Fruit fly (Drosophila melanogaster) whole organism, embryonic: Measurements from ENCODE around the gene twf.

Experiments
- B-H1 ChIP-seq: fragments of 200-800 bp; sonication (Bioruptor generic); IDR thresholded peaks from 3 replicates; pipeline ENCODE4 v1.3.6; 2022; ENCODE audit warnings: missing biosample characterization, missing genetic modification characterization
- CG17359 ChIP-seq: fragments of 200-800 bp; sonication (Bioruptor generic); optimal IDR thresholded peaks from 3 replicates; lab custom pipeline; 2018; ENCODE audit warnings: missing biosample characterization, mild to moderate bottlenecking, missing genetic modification characterization, moderate library complexity
- CG17385 ChIP-seq: fragments of 200-800 bp; sonication (Bioruptor generic); optimal IDR thresholded peaks from 3 replicates; lab custom pipeline; 2018; ENCODE audit warnings: missing biosample characterization, mild to moderate bottlenecking, missing genetic modification characterization
- CG18011 ChIP-seq: fragments of 200-800 bp; sonication (Bioruptor generic); optimal IDR thresholded peaks from 2 replicates; lab custom pipeline; 2017; ENCODE audit warnings: missing biosample characterization, missing genetic modification characterization, mild to moderate bottlenecking, moderate library complexity, missing genotype
- CG2116 ChIP-seq: fragments of 200-800 bp; sonication (Bioruptor generic); optimal IDR thresholded peaks from 3 replicates; lab custom pipeline; 2018; ENCODE audit warnings: missing biosample characterization, mild to moderate bottlenecking, missing genetic modification characterization
- CG2199 ChIP-seq: fragments of 200-800 bp; sonication (Bioruptor generic); IDR thresholded peaks from 3 replicates; pipeline ENCODE4 v1.3.6; 2022; ENCODE audit warnings: missing biosample characterization, missing genetic modification characterization
- CG2678 ChIP-seq: fragments of 200-800 bp; sonication (Bioruptor generic); optimal IDR thresholded peaks from 3 replicates; lab custom pipeline; 2019; ENCODE audit warnings: missing biosample characterization, mild to moderate bottlenecking, missing genetic modification characterization, moderate library complexity
- CG31224 ChIP-seq: fragments of 200-800 bp; sonication (Bioruptor generic); IDR thresholded peaks from 2 replicates; pipeline ENCODE4 v1.3.6; 2022; ENCODE audit warnings: missing biosample characterization, missing genetic modification characterization
- CG4424 ChIP-seq: fragments of 200-800 bp; sonication (Bioruptor generic); optimal IDR thresholded peaks from 3 replicates; lab custom pipeline; 2016; ENCODE audit warnings: missing biosample characterization, missing genetic modification characterization
- CG5180 ChIP-seq: fragments of 200-800 bp; sonication (Bioruptor generic); optimal IDR thresholded peaks from 3 replicates; lab custom pipeline; 2017; ENCODE audit warnings: missing biosample characterization, missing genetic modification characterization, mild to moderate bottlenecking, moderate library complexity, missing genetic modification reagents
- CG6175 ChIP-seq: fragments of 200-800 bp; sonication (Bioruptor generic); IDR thresholded peaks from 3 replicates; pipeline ENCODE4 v1.3.6; 2022; ENCODE audit warnings: missing biosample characterization, missing genetic modification characterization
- CG6272 ChIP-seq: fragments of 200-800 bp; sonication (Bioruptor generic); IDR thresholded peaks from 2 replicates; pipeline ENCODE4 v1.3.6; 2022; ENCODE audit warnings: missing biosample characterization, missing genetic modification characterization
- CG8089 ChIP-seq: fragments of 200-800 bp; sonication (Bioruptor generic); optimal IDR thresholded peaks from 3 replicates; lab custom pipeline; 2016; ENCODE audit warnings: missing biosample characterization, missing genetic modification characterization
- Camta ChIP-seq: fragments of 200-800 bp; sonication (Bioruptor generic); optimal IDR thresholded peaks from 2 replicates; lab custom pipeline; 2016; ENCODE audit warnings: missing biosample characterization, missing genetic modification characterization
- Dek ChIP-seq: fragments of 200-800 bp; sonication (Bioruptor generic); optimal IDR thresholded peaks from 3 replicates; lab custom pipeline; 2019; ENCODE audit warnings: missing biosample characterization, mild to moderate bottlenecking, missing genetic modification characterization, moderate library complexity
- Dll ChIP-seq: fragments of 200-800 bp; sonication (Bioruptor generic); IDR thresholded peaks from 4 replicates; pipeline ENCODE4 v1.3.6; 2022; ENCODE audit warnings: missing biosample characterization, missing genetic modification characterization; ENCODE audit not compliant: partially characterized antibody
- Dref ChIP-seq: fragments of 200-800 bp; sonication (Bioruptor generic); IDR thresholded peaks from 2 replicates; pipeline ENCODE4 v1.3.6; 2022; ENCODE audit warnings: missing biosample characterization, missing genetic modification characterization
- ERR ChIP-seq: fragments of 200-800 bp; sonication (Bioruptor generic); optimal IDR thresholded peaks from 2 replicates; lab custom pipeline; 2016; ENCODE audit warnings: missing biosample characterization, missing genetic modification characterization
- Ets65A ChIP-seq: fragments of 200-800 bp; sonication (Bioruptor generic); peaks from one replicate; lab custom pipeline; 2016; ENCODE audit warnings: missing biosample characterization, missing genetic modification characterization
- HmgZ ChIP-seq: fragments of 200-800 bp; sonication (Bioruptor generic); optimal IDR thresholded peaks from 2 replicates; lab custom pipeline; 2018; ENCODE audit warnings: missing biosample characterization, mild to moderate bottlenecking, missing genetic modification characterization
- MBD-R2 ChIP-seq: fragments of 200-800 bp; sonication (Bioruptor generic); IDR thresholded peaks from 2 replicates; pipeline ENCODE4 v1.3.6; 2022; ENCODE audit warnings: missing biosample characterization, missing genetic modification characterization
- Mes4 ChIP-seq: fragments of 200-800 bp; sonication (Bioruptor generic); optimal IDR thresholded peaks from 2 replicates; lab custom pipeline; 2016; ENCODE audit warnings: missing biosample characterization, missing genetic modification characterization
- NFAT ChIP-seq: fragments of 200-800 bp; sonication (Bioruptor generic); IDR thresholded peaks from 2 replicates; pipeline ENCODE4 v1.3.6; 2022; ENCODE audit warnings: missing biosample characterization, missing genetic modification characterization
- Ravus ChIP-seq: fragments of 200-800 bp; sonication (Bioruptor generic); IDR thresholded peaks from 2 replicates; pipeline ENCODE4 v1.3.6; 2022; ENCODE audit warnings: missing biosample characterization, missing genetic modification characterization
- Sry-δ ChIP-seq: fragments of 200-800 bp; sonication (Bioruptor generic); optimal IDR thresholded peaks from 2 replicates; lab custom pipeline; 2016; ENCODE audit warnings: missing biosample characterization, missing genetic modification characterization
- Xrp1 ChIP-seq: fragments of 200-800 bp; sonication (Bioruptor generic); IDR thresholded peaks from 2 replicates; pipeline ENCODE4 v1.3.6; 2022; ENCODE audit warnings: missing biosample characterization, missing genetic modification characterization
- ac ChIP-seq: fragments of 200-800 bp; sonication (Bioruptor generic); optimal IDR thresholded peaks from 3 replicates; lab custom pipeline; 2017; ENCODE audit warnings: missing biosample characterization, mild to moderate bottlenecking, missing genetic modification characterization
- ase ChIP-seq: fragments of 200-800 bp; sonication (Bioruptor generic); IDR thresholded peaks from 3 replicates; pipeline ENCODE4 v1.3.6; 2022; ENCODE audit warnings: missing biosample characterization, missing genetic modification characterization
- az2 ChIP-seq: fragments of 200-800 bp; sonication (Bioruptor generic); optimal IDR thresholded peaks from 3 replicates; lab custom pipeline; 2016; ENCODE audit warnings: missing biosample characterization, missing genetic modification characterization
- ci ChIP-seq: fragments of 200-800 bp; sonication (Bioruptor generic); IDR thresholded peaks from 3 replicates; pipeline ENCODE4 v1.3.6; 2022; ENCODE audit warnings: missing biosample characterization, missing genetic modification characterization
- croc ChIP-seq: fragments of 200-800 bp; sonication (Bioruptor generic); conservative IDR thresholded peaks from 3 replicates; pipeline ENCODE4 v1.3.6; 2022; ENCODE audit warnings: missing biosample characterization, missing genetic modification characterization
- en ChIP-seq: fragments of 200-800 bp; sonication (Bioruptor generic); optimal IDR thresholded peaks from 2 replicates; lab custom pipeline; 2016; ENCODE audit warnings: missing biosample characterization, missing genetic modification characterization
- eve ChIP-seq, 2 experiments: fragments of >200 bp; optimal IDR thresholded peaks; 2 replicates each; lab custom pipeline; 2017; ENCODE audit warnings: missing biosample characterization in 2 of 2, missing genetic modification characterization in 2 of 2
- eyg ChIP-seq: fragments of 200-800 bp; sonication (Bioruptor generic); optimal IDR thresholded peaks from 3 replicates; lab custom pipeline; 2016; ENCODE audit warnings: missing biosample characterization, missing genetic modification characterization
- fd96Cb ChIP-seq: fragments of 200-800 bp; sonication (Bioruptor generic); optimal IDR thresholded peaks from 2 replicates; lab custom pipeline; 2018; ENCODE audit warnings: missing biosample characterization, mild to moderate bottlenecking, missing genetic modification characterization, moderate library complexity
- gfzf ChIP-seq: fragments of 200-800 bp; sonication (Bioruptor generic); optimal IDR thresholded peaks from 2 replicates; lab custom pipeline; 2016; ENCODE audit warnings: missing biosample characterization, mild to moderate bottlenecking, missing genetic modification characterization, moderate library complexity
- gt ChIP-seq: fragments of 200-800 bp; sonication (Bioruptor generic); IDR thresholded peaks from 2 replicates; pipeline ENCODE4 v1.3.6; 2022; ENCODE audit warnings: missing biosample characterization, missing genetic modification characterization
- hth ChIP-seq: fragments of >200 bp; optimal IDR thresholded peaks from 2 replicates; lab custom pipeline; 2017; ENCODE audit warnings: inconsistent platforms
- jigr1 ChIP-seq: fragments of 200-800 bp; sonication (Bioruptor generic); IDR thresholded peaks from 3 replicates; pipeline ENCODE4 v1.3.6; 2022; ENCODE audit warnings: missing biosample characterization, missing genetic modification characterization
- lilli ChIP-seq: fragments of 200-800 bp; sonication (Bioruptor generic); optimal IDR thresholded peaks from 3 replicates; lab custom pipeline; 2016; ENCODE audit warnings: missing biosample characterization, missing genetic modification characterization
- lmd ChIP-seq: fragments of 200-800 bp; sonication (Bioruptor generic); IDR thresholded peaks from 2 replicates; pipeline ENCODE4 v1.3.6; 2022; ENCODE audit warnings: missing biosample characterization, missing genetic modification characterization
- lola ChIP-seq, 3 experiments: fragments of >200 bp in 2 of 3; fragments of 200-800 bp in 1 of 3; sonication (Bioruptor generic) in 1 of 3; optimal IDR thresholded peaks; 2 replicates each; lab custom pipeline; 2017 to 2019; ENCODE audit warnings: missing biosample characterization in 3 of 3, missing genetic modification characterization in 3 of 3, mild to moderate bottlenecking in 1 of 3, moderate library complexity in 1 of 3
- oc ChIP-seq: fragments of 200-800 bp; sonication (Bioruptor generic); optimal IDR thresholded peaks from 2 replicates; lab custom pipeline; 2018; ENCODE audit warnings: missing biosample characterization, mild to moderate bottlenecking, missing genetic modification characterization, moderate library complexity
- pfk ChIP-seq: fragments of 200-800 bp; sonication (Bioruptor generic); optimal IDR thresholded peaks from 2 replicates; lab custom pipeline; 2018; ENCODE audit warnings: missing biosample characterization, mild to moderate bottlenecking, missing genetic modification characterization, moderate library complexity
- pho ChIP-seq: fragments of 200-800 bp; sonication (Bioruptor generic); optimal IDR thresholded peaks from 2 replicates; lab custom pipeline; 2016; ENCODE audit warnings: missing biosample characterization, missing genetic modification characterization
- pita ChIP-seq: fragments of 200-800 bp; sonication (Bioruptor generic); optimal IDR thresholded peaks from 2 replicates; lab custom pipeline; 2017; ENCODE audit warnings: missing biosample characterization, mild to moderate bottlenecking, missing genetic modification characterization
- run ChIP-seq: fragments of 200-800 bp; sonication (Bioruptor generic); optimal IDR thresholded peaks from 3 replicates; lab custom pipeline; 2018; ENCODE audit warnings: missing biosample characterization, mild to moderate bottlenecking, missing genetic modification characterization
- seq ChIP-seq: fragments of 200-800 bp; sonication (Bioruptor generic); IDR thresholded peaks from 2 replicates; pipeline ENCODE4 v1.3.6; 2022; ENCODE audit warnings: missing biosample characterization, missing genetic modification characterization
- slou ChIP-seq: fragments of 200-800 bp; sonication (Bioruptor generic); optimal IDR thresholded peaks from 3 replicates; lab custom pipeline; 2016; ENCODE audit warnings: missing biosample characterization, missing genetic modification characterization
- sqz ChIP-seq: fragments of 200-800 bp; sonication (Bioruptor generic); optimal IDR thresholded peaks from 3 replicates; lab custom pipeline; 2018; ENCODE audit warnings: missing biosample characterization, mild to moderate bottlenecking, missing genetic modification characterization
- tup ChIP-seq: fragments of 200-800 bp; sonication (Bioruptor generic); optimal IDR thresholded peaks from 2 replicates; lab custom pipeline; 2016; ENCODE audit warnings: missing biosample characterization, mild to moderate bottlenecking, missing genetic modification characterization, moderate library complexity

The twf gene

dm6 chr3R:14122347-14122812 is at the start of gene twf, which contains the start of gene Abi (continued):
- peak; percentile 47; the same call in 1 of the 2 replicates for TF ChIP-seq CG6272
- TF ChIP-seq az2 = peak; percentile 70
- TF ChIP-seq Ets65A = peak; percentile 80
- TF ChIP-seq ac (GFP tag; lab: Kevin White, UChicago) = no peak
- no peak for TF ChIP-seq CG2678
- TF ChIP-seq croc (GFP tag; lab: Robert Waterston, UW) = no peak; the same call in 2 of the 3 replicates
- no peak for TF ChIP-seq run
- TF ChIP-seq pita = no peak
- peak; percentile 75 for TF ChIP-seq gfzf
- TF ChIP-seq sqz = no peak
- no peak for TF ChIP-seq eve (GFP tag; optimal IDR thresholded peaks at IDR 0.05; lab: Kevin White, UChicago)
- TF ChIP-seq pho = peak; percentile 46
- TF ChIP-seq seq (GFP tag; lab: Robert Waterston, UW) = no peak
- TF ChIP-seq Sry-δ = peak; percentile 35
- TF ChIP-seq Camta (GFP tag; lab: Kevin White, UChicago) = peak; percentile 64
- no peak for TF ChIP-seq hth
- TF ChIP-seq pfk (GFP tag; lab: Kevin White, UChicago) = no peak
- TF ChIP-seq HmgZ (tag; lab: Kevin White, UChicago) = peak; percentile 66
- TF ChIP-seq CG8089 (GFP tag; lab: Kevin White, UChicago) = peak; percentile 16
- no peak for TF ChIP-seq gt (GFP tag; lab: Robert Waterston, UW)
- 0 out of 4 replicates have a peak, but pooled peaks have one; percentile 21 for TF ChIP-seq Dll (GFP tag; lab: Robert Waterston, UW)
- peak; percentile 22 for TF ChIP-seq Mes4 (GFP tag; lab: Kevin White, UChicago)
- peak; percentile 17 for TF ChIP-seq en (GFP tag; lab: Kevin White, UChicago)
- no peak for TF ChIP-seq jigr1 (GFP tag; lab: Robert Waterston, UW)
- TF ChIP-seq CG18011 (GFP tag; lab: Kevin White, UChicago) = peak; percentile 59
- no peak; the same call in 2 of the 3 replicates for TF ChIP-seq B-H1 (GFP tag; lab: Robert Waterston, UW)
- TF ChIP-seq NFAT (GFP tag; lab: Robert Waterston, UW) = peak; percentile 67; the same call in 1 of the 2 replicates
- TF ChIP-seq CG17359 (tag; lab: Kevin White, UChicago) = peak; percentile 61
- TF ChIP-seq lilli (GFP tag; lab: Kevin White, UChicago) = peak; percentile 81
- TF ChIP-seq CG31224 = peak; percentile 33; the same call in 1 of the 2 replicates
- peak; percentile 80 for TF ChIP-seq CG4424 (GFP tag; lab: Kevin White, UChicago)
- TF ChIP-seq CG17385 (GFP tag; lab: Kevin White, UChicago) = peak; percentile 62
- TF ChIP-seq CG2199 = no peak
- no peak for TF ChIP-seq ase (GFP tag; lab: Robert Waterston, UW)
- TF ChIP-seq Dref (GFP tag; lab: Robert Waterston, UW) = 0 out of 2 replicates have a peak, but pooled peaks have one; percentile 8
- peak; percentile 47 for TF ChIP-seq ERR (GFP tag; lab: Kevin White, UChicago)
- TF ChIP-seq lola (GFP tag; optimal IDR thresholded peaks at IDR 0.05; lab: Kevin White, UChicago) = peak in 1 of 3 experiments; percentile 63
- peak; percentile 54 for TF ChIP-seq slou
- TF ChIP-seq ci (GFP tag; lab: Robert Waterston, UW) = no peak; the same call in 2 of the 3 replicates
- TF ChIP-seq oc = no peak
- TF ChIP-seq tup (GFP tag; lab: Kevin White, UChicago) = peak; percentile 46
- TF ChIP-seq fd96Cb = peak; percentile 30
- TF ChIP-seq CG6175 (GFP tag; lab: Robert Waterston, UW) = 0 out of 3 replicates have a peak, but pooled peaks have one; percentile 16
- no peak for TF ChIP-seq CG5180 (GFP tag; lab: Kevin White, UChicago)
- no peak for TF ChIP-seq Ravus (GFP tag; lab: Robert Waterston, UW)
- TF ChIP-seq eyg (GFP tag; lab: Kevin White, UChicago) = no peak
- TF ChIP-seq MBD-R2 = peak; percentile 79
- TF ChIP-seq Dek = peak; percentile 38
- TF ChIP-seq Xrp1 = peak; percentile 72; the same call in 1 of the 2 replicates
- TF ChIP-seq lmd (GFP tag; lab: Robert Waterston, UW) = peak; percentile 54
- TF ChIP-seq CG2116 = peak; percentile 77
